Fruit fly (Drosophila melanogaster) whole organism, embryonic: ENCODE measurements around the gene CG13022.
A peak's percentile ranks its signal among the peaks of the same experiment; 100 is the strongest.

ENCODE experiments used
- Awh ChIP-seq: fragments of 200-800 bp; sonication (Bioruptor generic); IDR thresholded peaks from 2 replicates; pipeline ENCODE4, ENCODE4 v1.3.6; 2022; ENCODE audit warnings: missing biosample characterization, missing genetic modification characterization
- BEAF-32 ChIP-seq: fragments of 200-800 bp; sonication (Bioruptor generic); optimal IDR thresholded peaks from 3 replicates; lab custom pipeline; 2017; ENCODE audit warnings: missing biosample characterization, missing genetic modification characterization, mild to moderate bottlenecking, moderate library complexity, missing genetic modification reagents
- Blimp-1 ChIP-seq: fragments of 200-800 bp; sonication (Bioruptor generic); optimal IDR thresholded peaks from 3 replicates; lab custom pipeline; 2018; ENCODE audit warnings: missing biosample characterization, missing genetic modification characterization, mild to moderate bottlenecking, moderate library complexity, missing genetic modification reagents
- CG11504 ChIP-seq: fragments of 200-800 bp; sonication (Bioruptor generic); optimal IDR thresholded peaks from 3 replicates; lab custom pipeline; 2019; ENCODE audit warnings: missing biosample characterization, mild to moderate bottlenecking, missing genetic modification characterization, moderate library complexity
- CG12769 ChIP-seq: fragments of 200-800 bp; sonication (Bioruptor generic); optimal IDR thresholded peaks from 2 replicates; lab custom pipeline; 2019; ENCODE audit warnings: missing biosample characterization, mild to moderate bottlenecking, missing genetic modification characterization, moderate library complexity
- CG17186 ChIP-seq: fragments of 200-800 bp; sonication (Bioruptor generic); optimal IDR thresholded peaks from 3 replicates; lab custom pipeline; 2017; ENCODE audit warnings: missing biosample characterization, missing genetic modification reagents, missing genetic modification characterization
- CG17328 ChIP-seq: fragments of 200-800 bp; sonication (Bioruptor generic); IDR thresholded peaks from 2 replicates; pipeline ENCODE4 v1.3.6; 2022; ENCODE audit warnings: missing biosample characterization, missing genetic modification characterization
- CG17359 ChIP-seq: fragments of 200-800 bp; sonication (Bioruptor generic); optimal IDR thresholded peaks from 3 replicates; lab custom pipeline; 2018; ENCODE audit warnings: missing biosample characterization, mild to moderate bottlenecking, missing genetic modification characterization, moderate library complexity
- CG2678 ChIP-seq: fragments of 200-800 bp; sonication (Bioruptor generic); optimal IDR thresholded peaks from 3 replicates; lab custom pipeline; 2019; ENCODE audit warnings: missing biosample characterization, mild to moderate bottlenecking, missing genetic modification characterization, moderate library complexity
- CG42726 ChIP-seq: fragments of 200-800 bp; sonication (Bioruptor generic); IDR thresholded peaks from 2 replicates; pipeline ENCODE4 v1.3.6; 2022; ENCODE audit warnings: missing biosample characterization, missing genetic modification characterization; ENCODE audit not compliant: partially characterized antibody
- CG4730 ChIP-seq: fragments of 200-800 bp; sonication (Bioruptor generic); IDR thresholded peaks from 2 replicates; pipeline ENCODE4 v1.3.6; 2022; ENCODE audit warnings: missing biosample characterization, missing genetic modification characterization
- CG6689 ChIP-seq: fragments of 200-800 bp; sonication (Bioruptor generic); IDR thresholded peaks from 2 replicates; pipeline ENCODE4 v1.3.6; 2022; ENCODE audit warnings: missing biosample characterization, missing genetic modification characterization
- CG6765 ChIP-seq: fragments of 200-800 bp; sonication (Bioruptor generic); optimal IDR thresholded peaks from 3 replicates; lab custom pipeline; 2017; ENCODE audit warnings: missing biosample characterization, mild to moderate bottlenecking, missing genetic modification characterization
- CG7839 ChIP-seq: fragments of 200-800 bp; sonication (Bioruptor generic); optimal IDR thresholded peaks from 3 replicates; lab custom pipeline; 2018; ENCODE audit warnings: missing biosample characterization, mild to moderate bottlenecking, missing genetic modification characterization, moderate library complexity
- CG8290 ChIP-seq, 3 experiments: fragments of 200-800 bp; sonication (Bioruptor generic); optimal IDR thresholded peaks; 2 replicates each; lab custom pipeline; 2016 to 2019; ENCODE audit warnings: missing biosample characterization in 3 of 3, missing genetic modification characterization in 3 of 3, mild to moderate bottlenecking in 2 of 3, moderate library complexity in 1 of 3
- CG8765 ChIP-seq: fragments of 200-800 bp; sonication (Bioruptor generic); IDR thresholded peaks from 2 replicates; pipeline ENCODE4 v1.3.6; 2022; ENCODE audit warnings: missing biosample characterization, missing genetic modification characterization
- CG9437 ChIP-seq: fragments of 200-800 bp; sonication (Bioruptor generic); optimal IDR thresholded peaks from 2 replicates; lab custom pipeline; 2018; ENCODE audit warnings: missing biosample characterization, mild to moderate bottlenecking, missing genetic modification characterization
- D ChIP-seq, 2 experiments: fragments of 200-800 bp in 1 of 2; fragments of >200 bp in 1 of 2; sonication (Bioruptor generic) in 1 of 2; optimal IDR thresholded peaks; 2 replicates in 1 of 2; 3 replicates in 1 of 2; lab custom pipeline; 2017; ENCODE audit warnings: mild to moderate bottlenecking in 1 of 2, missing biosample characterization in 1 of 2, missing genetic modification characterization in 1 of 2, missing genetic modification reagents in 1 of 2
- Deaf1 ChIP-seq: fragments of 200-800 bp; optimal IDR thresholded peaks from 3 replicates; lab custom pipeline; 2019; ENCODE audit warnings: missing biosample characterization, mild to moderate bottlenecking, missing genetic modification characterization, moderate library complexity
- Hand ChIP-seq: fragments of 200-800 bp; sonication (Bioruptor generic); optimal IDR thresholded peaks from 2 replicates; lab custom pipeline; 2017; ENCODE audit warnings: mild to moderate bottlenecking, missing biosample characterization, missing genetic modification reagents, missing genetic modification characterization
- Jarid2 ChIP-seq: fragments of 200-800 bp; sonication (Bioruptor generic); optimal IDR thresholded peaks from 3 replicates; lab custom pipeline; 2017; ENCODE audit warnings: mild to moderate bottlenecking, missing biosample characterization, missing genetic modification reagents, missing genetic modification characterization
- Med ChIP-seq: fragments of 200-800 bp; sonication (Bioruptor generic); peaks from one replicate; lab custom pipeline; 2016; ENCODE audit warnings: missing biosample characterization, missing genetic modification characterization, mild to moderate bottlenecking, inconsistent platforms, moderate library complexity
- Mrtf ChIP-seq: fragments of 200-800 bp; sonication (Bioruptor generic); IDR thresholded peaks from 3 replicates; pipeline ENCODE4 v1.3.6; 2022; ENCODE audit warnings: missing biosample characterization, missing genetic modification characterization
- Pdp1 ChIP-seq, 2 experiments: fragments of 200-800 bp; sonication (Bioruptor generic); optimal IDR thresholded peaks; 3 replicates each; lab custom pipeline; 2016; ENCODE audit warnings: missing biosample characterization in 2 of 2, missing genetic modification characterization in 2 of 2, mild to moderate bottlenecking in 1 of 2, moderate library complexity in 1 of 2
- Sox100B ChIP-seq: fragments of 200-800 bp; sonication (Bioruptor generic); optimal IDR thresholded peaks from 3 replicates; lab custom pipeline; 2018; ENCODE audit warnings: missing biosample characterization, mild to moderate bottlenecking, missing genetic modification characterization
- Sox102F ChIP-seq: fragments of 200-800 bp; sonication (Bioruptor generic); optimal IDR thresholded peaks from 2 replicates; lab custom pipeline; 2018; ENCODE audit warnings: missing biosample characterization, mild to moderate bottlenecking, missing genetic modification characterization, moderate library complexity
- al ChIP-seq: fragments of 200-800 bp; sonication (Bioruptor generic); IDR thresholded peaks from 2 replicates; pipeline ENCODE4 v1.3.6; 2022; ENCODE audit warnings: missing biosample characterization, missing genetic modification characterization
- ato ChIP-seq: fragments of 200-800 bp; sonication (Bioruptor generic); IDR thresholded peaks from 2 replicates; pipeline ENCODE4 v1.3.6; 2022; ENCODE audit warnings: missing biosample characterization, missing genetic modification characterization; ENCODE audit not compliant: partially characterized antibody
- chinmo ChIP-seq: fragments of 200-800 bp; sonication (Bioruptor generic); IDR thresholded peaks from 4 replicates; pipeline ENCODE4 v1.3.6; 2022; ENCODE audit warnings: missing biosample characterization, missing genetic modification characterization; ENCODE audit not compliant: partially characterized antibody
- dysf ChIP-seq: fragments of 200-800 bp; sonication (Bioruptor generic); IDR thresholded peaks from 3 replicates; pipeline ENCODE4 v1.3.6; 2022; ENCODE audit warnings: missing biosample characterization, missing genetic modification characterization
- grau ChIP-seq: fragments of 200-800 bp; optimal IDR thresholded peaks from 3 replicates; lab custom pipeline; 2019; ENCODE audit warnings: missing biosample characterization, mild to moderate bottlenecking, missing genetic modification characterization, moderate library complexity
- kah ChIP-seq: fragments of 200-800 bp; sonication (Bioruptor generic); optimal IDR thresholded peaks from 2 replicates; lab custom pipeline; 2018; ENCODE audit warnings: missing biosample characterization, mild to moderate bottlenecking, missing genetic modification characterization
- lbe ChIP-seq: fragments of 200-800 bp; sonication (Bioruptor generic); optimal IDR thresholded peaks from 2 replicates; lab custom pipeline; 2016; ENCODE audit warnings: missing biosample characterization, mild to moderate bottlenecking, missing genetic modification characterization
- luna ChIP-seq: fragments of 200-800 bp; sonication (Bioruptor generic); optimal IDR thresholded peaks from 2 replicates; lab custom pipeline; 2016; ENCODE audit warnings: missing biosample characterization, missing genetic modification characterization
- nau ChIP-seq: fragments of 200-800 bp; sonication (Bioruptor generic); optimal IDR thresholded peaks from 3 replicates; lab custom pipeline; 2017; ENCODE audit warnings: missing biosample characterization, mild to moderate bottlenecking, missing genetic modification characterization, missing genetic modification reagents
- nmo ChIP-seq: fragments of 200-800 bp; sonication (Bioruptor generic); optimal IDR thresholded peaks from 2 replicates; lab custom pipeline; 2018; ENCODE audit warnings: missing biosample characterization, mild to moderate bottlenecking, missing genetic modification characterization, moderate library complexity
- prd ChIP-seq, 3 experiments: fragments of >200 bp in 2 of 3; fragments of 200-800 bp in 1 of 3; sonication (Bioruptor generic) in 1 of 3; optimal IDR thresholded peaks in 2 of 3; IDR thresholded peaks in 1 of 3; 2 replicates in 2 of 3; 3 replicates in 1 of 3; pipeline versions ENCODE4 v1.3.6 to Lab custom; 2017 to 2022; ENCODE audit warnings: missing biosample characterization in 1 of 3, missing genetic modification characterization in 1 of 3
- sima ChIP-seq: fragments of 200-800 bp; sonication (Bioruptor generic); optimal IDR thresholded peaks from 2 replicates; lab custom pipeline; 2016; ENCODE audit warnings: missing biosample characterization, missing genetic modification characterization
- stc ChIP-seq: fragments of 200-800 bp; sonication (Bioruptor generic); IDR thresholded peaks from 2 replicates; pipeline ENCODE4 v1.3.6; 2022; ENCODE audit warnings: missing biosample characterization, missing genetic modification characterization
- tio ChIP-seq: fragments of 200-800 bp; sonication (Bioruptor generic); optimal IDR thresholded peaks from 2 replicates; lab custom pipeline; 2017; ENCODE audit warnings: missing biosample characterization, missing genetic modification characterization, inconsistent platforms
- ttk ChIP-seq: fragments of 200-800 bp; sonication (Bioruptor generic); IDR thresholded peaks from 2 replicates; pipeline ENCODE4 v2.1.2; 2022; ENCODE audit warnings: missing biosample characterization, missing genetic modification characterization
- vvl ChIP-seq: fragments of 200-800 bp; sonication (Bioruptor generic); IDR thresholded peaks from 2 replicates; pipeline ENCODE4 v1.3.6; 2022; ENCODE audit warnings: missing biosample characterization, missing genetic modification characterization

Gene CG13022

dm6 chr3L:16915766-16916476 is 22.8 kb downstream of the CG13022 start (continued):
- no peak for TF ChIP-seq CG4730
- TF ChIP-seq CG6765, result no peak
- TF ChIP-seq vvl (GFP tag; lab: Robert Waterston, UW), result peak; percentile 47; the same call in 1 of the 2 replicates
- TF ChIP-seq Jarid2, result peak; percentile 70
- TF ChIP-seq tio, result no peak
- 0 out of 3 replicates have a peak, but pooled peaks have one; percentile 21 for TF ChIP-seq Mrtf (GFP tag; lab: Robert Waterston, UW)
- TF ChIP-seq kah, result peak; percentile 10
- TF ChIP-seq D (optimal IDR thresholded peaks at IDR 0.05; lab: Kevin White, UChicago), result no peak
- TF ChIP-seq D (GFP tag; optimal IDR thresholded peaks at IDR 0.05; lab: Kevin White, UChicago), result peak; percentile 5
- peak; percentile 14 for TF ChIP-seq Blimp-1 (GFP tag; lab: Kevin White, UChicago)
- TF ChIP-seq nmo (GFP tag; lab: Kevin White, UChicago), result peak; percentile 10
- no peak for TF ChIP-seq sima (GFP tag; lab: Kevin White, UChicago)
- no peak for TF ChIP-seq nau
- TF ChIP-seq CG8765, result no peak
- 0 out of 2 replicates have a peak, but pooled peaks have one; percentile 12 for TF ChIP-seq CG42726 (GFP tag; lab: Robert Waterston, UW)
- peak; percentile 45 for TF ChIP-seq Sox102F (GFP tag; lab: Kevin White, UChicago)
- peak; percentile 64 for TF ChIP-seq CG2678 (tag; lab: Kevin White, UChicago)
- no peak for TF ChIP-seq luna (GFP tag; lab: Kevin White, UChicago)
- no peak for TF ChIP-seq prd (optimal IDR thresholded peaks at IDR 0.05; lab: Kevin White, UChicago)
- TF ChIP-seq prd (GFP tag; IDR thresholded peaks at IDR 0.05; lab: Robert Waterston, UW), result 0 out of 3 replicates have a peak, but pooled peaks have one; percentile 6
- no peak for TF ChIP-seq Hand (GFP tag; lab: Kevin White, UChicago)
- TF ChIP-seq CG17328 (GFP tag; lab: Robert Waterston, UW), result no peak
- no peak for TF ChIP-seq al (GFP tag; lab: Robert Waterston, UW)
- peak; percentile 68 for TF ChIP-seq CG11504 (tag; lab: Kevin White, UChicago)
- TF ChIP-seq CG9437 (GFP tag; lab: Kevin White, UChicago), result no peak
- peak; percentile 54 for TF ChIP-seq CG17359 (tag; lab: Kevin White, UChicago)
- TF ChIP-seq CG6689 (GFP tag; lab: Robert Waterston, UW), result 0 out of 2 replicates have a peak, but pooled peaks have one; percentile 26
- TF ChIP-seq Sox100B (GFP tag; lab: Kevin White, UChicago), result peak; percentile 54
- no peak for TF ChIP-seq CG17186
- peak; percentile 39 for TF ChIP-seq ttk (GFP tag; lab: Robert Waterston, UW)
- TF ChIP-seq CG7839 (tag; lab: Kevin White, UChicago), result peak; percentile 27
- TF ChIP-seq dysf (GFP tag; lab: Robert Waterston, UW), result 0 out of 3 replicates have a peak, but pooled peaks have one; percentile 26
- TF ChIP-seq chinmo (GFP tag; lab: Robert Waterston, UW), result peak; percentile 59; the same call in 1 of the 4 replicates
- no peak for TF ChIP-seq BEAF-32 (GFP tag; lab: Kevin White, UChicago)
- TF ChIP-seq Awh, result no peak
- 0 out of 2 replicates have a peak, but pooled peaks have one; percentile 17 for TF ChIP-seq stc (GFP tag; lab: Robert Waterston, UW)
- TF ChIP-seq, all 482 proteins: peak for 64

dm6 chr3L:16914113-16914512 is 24.6 kb downstream of the CG13022 start:
- TF ChIP-seq Pdp1 (GFP tag; optimal IDR thresholded peaks at IDR 0.05; lab: Kevin White, UChicago) (peak in 1 of 2 experiments; percentile 33), Med (GFP tag; lab: Kevin White, UChicago) (peak; percentile 3), CG8290 (GFP tag; optimal IDR thresholded peaks at IDR 0.05; lab: Kevin White, UChicago) (no peak), CG8290 (tag; optimal IDR thresholded peaks at IDR 0.05; lab: Kevin White, UChicago) (peak in 1 of 2 experiments; percentile 39), Deaf1 (peak; percentile 51), Jarid2 (no peak), grau (tag; lab: Kevin White, UChicago) (no peak), lbe (GFP tag; lab: Kevin White, UChicago) (no peak), CG12769 (tag; lab: Kevin White, UChicago) (peak; percentile 42), ato (GFP tag; lab: Robert Waterston, UW) (no peak)
